Worm (Caenorhabditis elegans) whole organism, young adult: Measurements from ENCODE around the gene clec-143.

Experiments
- B0019.2 ChIP-seq: fragments of 200-800 bp; sonication (Bioruptor generic); conservative IDR thresholded peaks from 2 replicates; pipeline ENCODE4 v1.3.6; 2022; ENCODE audit warnings: missing genetic modification reagents, missing genetic modification characterization, missing compliant biosample characterization
- B0261.1 ChIP-seq: sonication (generic microtip); optimal IDR thresholded peaks from 2 replicates; lab custom pipeline; 2016; ENCODE audit warnings: mild to moderate bottlenecking, missing genetic modification characterization, moderate library complexity, missing compliant biosample characterization
- B0336.3 ChIP-seq: fragments of 200-800 bp; sonication (Bioruptor generic); IDR thresholded peaks from 2 replicates; pipeline ENCODE4 v1.3.6; 2022; ENCODE audit warnings: missing genetic modification characterization, missing compliant biosample characterization
- C06A6.2 ChIP-seq: fragments of 200-800 bp; sonication (Bioruptor generic); conservative IDR thresholded peaks from 2 replicates; pipeline ENCODE4 v1.3.6; 2022; ENCODE audit warnings: missing genetic modification characterization, missing compliant biosample characterization
- D2030.7 ChIP-seq: fragments of 200-800 bp; sonication (Bioruptor generic); IDR thresholded peaks from 2 replicates; pipeline ENCODE4 v1.3.6; 2022; ENCODE audit warnings: missing genetic modification reagents, missing genetic modification characterization, missing compliant biosample characterization
- F23B12.7 ChIP-seq: sonication (generic microtip); optimal IDR thresholded peaks from 2 replicates; lab custom pipeline; 2017; ENCODE audit warnings: missing genetic modification characterization, mild to moderate bottlenecking, missing compliant biosample characterization, antibody characterized with exemption, moderate library complexity; ENCODE audit not compliant: insufficient read depth
- F39B2.1 ChIP-seq: fragments of 200-800 bp; sonication (Bioruptor generic); IDR thresholded peaks from 2 replicates; pipeline ENCODE4 v1.3.6; 2022; ENCODE audit warnings: missing genetic modification reagents, missing genetic modification characterization, missing compliant biosample characterization
- F55B11.4 ChIP-seq: sonication (generic microtip); optimal IDR thresholded peaks from 2 replicates; lab custom pipeline; 2016; ENCODE audit warnings: missing compliant biosample characterization, missing genetic modification characterization, borderline replicate concordance; ENCODE audit not compliant: insufficient read depth
- K11D2.4 ChIP-seq: fragments of 200-800 bp; sonication (Bioruptor generic); IDR thresholded peaks from 2 replicates; pipeline ENCODE4 v1.3.6; 2022; ENCODE audit warnings: missing genetic modification reagents, missing genetic modification characterization, missing compliant biosample characterization
- K12H6.12 ChIP-seq: fragments of 200-800 bp; sonication (Bioruptor generic); optimal IDR thresholded peaks from 2 replicates; lab custom pipeline; 2018; ENCODE audit warnings: mild to moderate bottlenecking, missing genetic modification characterization, missing compliant biosample characterization
- Y56A3A.18 ChIP-seq: fragments of 200-800 bp; sonication (Bioruptor generic); IDR thresholded peaks from 2 replicates; pipeline ENCODE4 v1.3.6; 2022; ENCODE audit warnings: missing genetic modification reagents, missing genetic modification characterization, missing compliant biosample characterization
- Y67H2A.10 ChIP-seq: fragments of 200-800 bp; sonication (Bioruptor generic); conservative IDR thresholded peaks from 2 replicates; pipeline ENCODE4 v1.3.6; 2022; ENCODE audit warnings: missing genetic modification reagents, missing genetic modification characterization, missing compliant biosample characterization
- Y95B8A.8 ChIP-seq: fragments of 200-800 bp; sonication (Bioruptor generic); IDR thresholded peaks from 2 replicates; pipeline ENCODE4 v1.3.6; 2022; ENCODE audit warnings: missing genetic modification reagents, missing genetic modification characterization, missing compliant biosample characterization
- ama-1 ChIP-seq, 3 experiments: fragments of 150-350 bp in 1 of 3; sonication (generic microtip) in 2 of 3; optimal IDR thresholded peaks; 2 replicates each; lab custom pipeline; 2014 to 2018; ENCODE audit warnings: missing biosample characterization in 2 of 3, missing genetic modification characterization in 2 of 3, missing genetic modification reagents in 2 of 3
- atf-7 ChIP-seq: sonication (generic microtip); optimal IDR thresholded peaks from 2 replicates; lab custom pipeline; 2017; ENCODE audit warnings: mild to moderate bottlenecking, missing genetic modification characterization, missing compliant biosample characterization
- athp-1 ChIP-seq: sonication (generic microtip); optimal IDR thresholded peaks from 2 replicates; lab custom pipeline; 2017; ENCODE audit warnings: mild to moderate bottlenecking, missing genetic modification characterization, missing compliant biosample characterization
- attf-5 ChIP-seq: fragments of 200-800 bp; sonication (Bioruptor generic); optimal IDR thresholded peaks from 2 replicates; lab custom pipeline; 2018; ENCODE audit warnings: mild to moderate bottlenecking, missing genetic modification characterization, missing compliant biosample characterization
- attf-6 ChIP-seq: fragments of 200-800 bp; sonication (Bioruptor generic); IDR thresholded peaks from 2 replicates; pipeline ENCODE4 v1.3.6; 2022; ENCODE audit warnings: missing genetic modification reagents, missing genetic modification characterization, missing compliant biosample characterization
- bed-2 ChIP-seq: fragments of 200-800 bp; sonication (Bioruptor generic); IDR thresholded peaks from 2 replicates; pipeline ENCODE4 v1.3.6; 2022; ENCODE audit warnings: missing genetic modification reagents, missing genetic modification characterization, missing compliant biosample characterization
- cebp-1 ChIP-seq, 2 experiments: fragments of 200-800 bp in 1 of 2; sonication (Bioruptor generic) in 1 of 2; sonication (generic microtip) in 1 of 2; IDR thresholded peaks in 1 of 2; optimal IDR thresholded peaks in 1 of 2; 2 replicates each; pipeline versions ENCODE4 v1.3.6 to Lab custom; 2017 to 2022; ENCODE audit warnings: missing compliant biosample characterization in 2 of 2, missing genetic modification characterization in 2 of 2, mild to moderate bottlenecking in 1 of 2, missing genetic modification reagents in 1 of 2, moderate library complexity in 1 of 2
- ceh-27 ChIP-seq: fragments of 200-800 bp; sonication (Bioruptor generic); optimal IDR thresholded peaks from 2 replicates; lab custom pipeline; 2018; ENCODE audit warnings: mild to moderate bottlenecking, missing genetic modification characterization, moderate library complexity, missing compliant biosample characterization
- ceh-40 ChIP-seq: fragments of 200-800 bp; sonication (Bioruptor generic); IDR thresholded peaks from 2 replicates; pipeline ENCODE4 v1.3.6; 2022; ENCODE audit warnings: missing genetic modification characterization, missing compliant biosample characterization
- ceh-79 ChIP-seq: sonication (generic microtip); optimal IDR thresholded peaks from 2 replicates; lab custom pipeline; 2017; ENCODE audit warnings: mild to moderate bottlenecking, missing genetic modification characterization, missing compliant biosample characterization
- ceh-91 ChIP-seq: fragments of 200-800 bp; sonication (Bioruptor generic); IDR thresholded peaks from 2 replicates; pipeline ENCODE4 v1.3.6; 2022; ENCODE audit warnings: missing genetic modification reagents, missing genetic modification characterization, missing compliant biosample characterization
- dpl-1 ChIP-seq: fragments of 150-350 bp; optimal IDR thresholded peaks from 2 replicates; lab custom pipeline; 2014; ENCODE audit warnings: missing biosample characterization, missing genetic modification reagents, missing genetic modification characterization
- ets-4 ChIP-seq: fragments of 200-800 bp; sonication (Bioruptor generic); optimal IDR thresholded peaks from 2 replicates; lab custom pipeline; 2018; ENCODE audit warnings: mild to moderate bottlenecking, missing genetic modification characterization, missing compliant biosample characterization
- gei-17 ChIP-seq: fragments of 200-800 bp; sonication (Bioruptor generic); optimal IDR thresholded peaks from 2 replicates; lab custom pipeline; 2018; ENCODE audit warnings: mild to moderate bottlenecking, missing genetic modification characterization, missing compliant biosample characterization
- hlh-12 ChIP-seq: sonication (generic microtip); optimal IDR thresholded peaks from 2 replicates; lab custom pipeline; 2016; ENCODE audit warnings: missing genetic modification characterization, missing compliant biosample characterization
- hrde-1 ChIP-seq: sonication (generic microtip); optimal IDR thresholded peaks from 2 replicates; lab custom pipeline; 2016; ENCODE audit warnings: missing genetic modification characterization, mild to moderate bottlenecking, missing compliant biosample characterization, moderate library complexity, missing genotype, missing genetic modification reagents, borderline replicate concordance
- lag-1 ChIP-seq: fragments of 200-800 bp; sonication (Bioruptor generic); IDR thresholded peaks from 2 replicates; pipeline ENCODE4 v1.3.6; 2022; ENCODE audit warnings: missing genetic modification reagents, missing genetic modification characterization, missing compliant biosample characterization
- let-607 ChIP-seq, 2 experiments: fragments of 200-800 bp in 1 of 2; sonication (Bioruptor generic) in 1 of 2; sonication (generic microtip) in 1 of 2; optimal IDR thresholded peaks; 2 replicates each; lab custom pipeline; 2016 to 2018; ENCODE audit warnings: mild to moderate bottlenecking in 2 of 2, missing compliant biosample characterization in 2 of 2, missing genetic modification characterization in 2 of 2, moderate library complexity in 2 of 2, missing genotype in 1 of 2
- lin-35 ChIP-seq, 3 experiments: fragments of 150-350 bp in 2 of 3; sonication (generic microtip) in 1 of 3; optimal IDR thresholded peaks; 2 replicates each; lab custom pipeline; 2014 to 2018; ENCODE audit warnings: missing biosample characterization in 3 of 3, missing genetic modification characterization in 3 of 3, missing genetic modification reagents in 3 of 3
- madf-10 ChIP-seq: sonication (generic microtip); optimal IDR thresholded peaks from 2 replicates; lab custom pipeline; 2016; ENCODE audit warnings: mild to moderate bottlenecking, missing genetic modification characterization, missing compliant biosample characterization
- madf-6 ChIP-seq: fragments of 200-800 bp; sonication (Bioruptor generic); IDR thresholded peaks from 2 replicates; pipeline ENCODE4 v1.3.6; 2022; ENCODE audit warnings: missing genetic modification reagents, missing genetic modification characterization, missing compliant biosample characterization
- mes-4 ChIP-seq: sonication (generic microtip); optimal IDR thresholded peaks from 2 replicates; lab custom pipeline; 2016; ENCODE audit warnings: missing genotype, missing genetic modification characterization, missing compliant biosample characterization
- nfyb-1 ChIP-seq: fragments of 200-800 bp; sonication (Bioruptor generic); IDR thresholded peaks from 2 replicates; pipeline ENCODE4 v1.3.6; 2022; ENCODE audit warnings: missing genetic modification reagents, missing genetic modification characterization, missing compliant biosample characterization
- nhr-120 ChIP-seq: fragments of 200-800 bp; sonication (Bioruptor generic); IDR thresholded peaks from 2 replicates; pipeline ENCODE4 v1.3.6; 2022; ENCODE audit warnings: missing genetic modification characterization, missing compliant biosample characterization
- pbrm-1 ChIP-seq: fragments of 200-800 bp; sonication (Bioruptor generic); IDR thresholded peaks from 2 replicates; pipeline ENCODE4 v1.3.6; 2022; ENCODE audit warnings: missing genetic modification reagents, missing genetic modification characterization, missing compliant biosample characterization
- snpc-4 ChIP-seq, 5 experiments: fragments of 150-350 bp in 1 of 5; sonication (generic microtip) in 4 of 5; optimal IDR thresholded peaks; 2 replicates each; lab custom pipeline; 2014 to 2018; ENCODE audit warnings: missing genetic modification characterization in 5 of 5, missing biosample characterization in 3 of 5, antibody characterized with exemption in 2 of 5, mild to moderate bottlenecking in 2 of 5, missing compliant biosample characterization in 2 of 5, missing genotype in 2 of 5, moderate library complexity in 2 of 5, missing genetic modification reagents in 1 of 5
- somi-1 ChIP-seq: fragments of 200-800 bp; sonication (Bioruptor generic); optimal IDR thresholded peaks from 2 replicates; lab custom pipeline; 2018; ENCODE audit warnings: mild to moderate bottlenecking, missing genetic modification characterization, missing compliant biosample characterization
- tbp1 ChIP-seq: fragments of 200-800 bp; sonication (Bioruptor generic); optimal IDR thresholded peaks from 2 replicates; lab custom pipeline; 2018; ENCODE audit warnings: mild to moderate bottlenecking, missing genetic modification characterization, missing compliant biosample characterization
- unc-130 ChIP-seq: sonication (generic microtip); optimal IDR thresholded peaks from 2 replicates; lab custom pipeline; 2016; ENCODE audit warnings: missing genetic modification reagents, missing genetic modification characterization, missing compliant biosample characterization
- zim-3 ChIP-seq: sonication (generic microtip); optimal IDR thresholded peaks from 2 replicates; lab custom pipeline; 2017; ENCODE audit warnings: mild to moderate bottlenecking, missing genetic modification characterization, moderate library complexity, missing compliant biosample characterization
- ztf-18 ChIP-seq: sonication (generic microtip); optimal IDR thresholded peaks from 2 replicates; lab custom pipeline; 2016; ENCODE audit warnings: missing genotype, mild to moderate bottlenecking, missing genetic modification characterization, missing compliant biosample characterization
- ztf-28 ChIP-seq: fragments of 200-800 bp; sonication (Bioruptor generic); IDR thresholded peaks from 2 replicates; pipeline ENCODE4 v1.3.6; 2022; ENCODE audit warnings: missing genetic modification reagents, missing genetic modification characterization, missing compliant biosample characterization
- ztf-3 ChIP-seq: fragments of 200-800 bp; sonication (Bioruptor generic); optimal IDR thresholded peaks from 2 replicates; lab custom pipeline; 2018; ENCODE audit warnings: mild to moderate bottlenecking, missing genetic modification characterization, missing compliant biosample characterization

clec-143 gene

DNA sequence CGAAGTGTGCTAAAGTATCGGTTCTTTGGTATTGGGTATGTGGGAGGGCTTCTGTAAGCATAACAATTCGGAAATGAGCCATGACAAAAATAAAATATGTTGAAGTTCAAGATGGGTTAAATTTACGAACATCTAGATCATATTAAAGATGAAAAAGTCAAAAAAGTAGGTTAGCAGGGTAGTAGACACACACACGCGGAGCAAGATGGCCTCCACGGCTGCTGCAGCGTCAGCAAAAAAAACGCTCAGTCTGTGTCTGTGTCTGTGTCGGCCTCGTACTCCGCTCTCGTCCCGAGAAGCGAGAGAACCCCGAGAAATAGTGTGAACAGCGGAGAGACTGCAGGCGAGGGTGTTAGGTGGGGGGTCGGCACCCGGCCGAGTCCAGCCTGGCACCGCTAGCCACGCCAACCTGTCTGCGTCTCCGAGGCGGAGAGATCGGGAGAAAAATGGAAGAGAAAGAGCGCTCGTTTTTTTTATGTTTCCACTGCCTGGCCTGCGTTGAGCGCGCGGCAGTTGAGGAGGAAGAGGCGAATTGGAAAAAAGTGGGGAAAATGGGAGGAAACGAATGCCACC is 32.5 kb upstream of the clec-143 start, which contains the start of gene myrf-1 (continued):
- TF ChIP-seq K12H6.12 (tag; lab: Kevin White, UChicago) (peak; percentile 88), ama-1 (optimal IDR thresholded peaks at IDR 0.05; lab: Kevin White, UChicago) (no peak), ama-1 (GFP tag; optimal IDR thresholded peaks at IDR 0.05; lab: Kevin White, UChicago) (no peak), ets-4 (GFP tag; lab: Kevin White, UChicago) (peak; percentile 64), F55B11.4 (no peak), attf-5 (GFP tag; lab: Kevin White, UChicago) (peak; percentile 87), madf-10 (tag; lab: Kevin White, UChicago) (peak; percentile 57), F39B2.1 (GFP tag; lab: Robert Waterston, UW) (no peak), K11D2.4 (peak; percentile 65; the same call in 1 of the 2 replicates), B0336.3 (GFP tag; lab: Robert Waterston, UW) (no peak), tbp1 (no peak), ztf-28 (GFP tag; lab: Robert Waterston, UW) (no peak), Y95B8A.8 (GFP tag; lab: Robert Waterston, UW) (no peak), ceh-79 (tag; lab: Kevin White, UChicago) (no peak), unc-130 (GFP tag; lab: Kevin White, UChicago) (no peak), C06A6.2 (GFP tag; lab: Robert Waterston, UW) (peak; percentile 45), attf-6 (GFP tag; lab: Robert Waterston, UW) (no peak), dpl-1 (GFP tag; lab: Kevin White, UChicago) (no peak), pbrm-1 (GFP tag; lab: Robert Waterston, UW) (peak; percentile 69; the same call in 1 of the 2 replicates), lag-1 (no peak), lin-35 (GFP tag; optimal IDR thresholded peaks at IDR 0.05; lab: Kevin White, UChicago) (peak in 1 of 3 experiments; percentile 22), F23B12.7 (tag; lab: Kevin White, UChicago) (peak; percentile 12), nhr-120 (GFP tag; lab: Robert Waterston, UW) (no peak), cebp-1 (GFP tag; IDR thresholded peaks at IDR 0.05; lab: Robert Waterston, UW) (peak; percentile 25; the same call in 1 of the 2 replicates), cebp-1 (tag; optimal IDR thresholded peaks at IDR 0.05; lab: Kevin White, UChicago) (peak; percentile 84), zim-3 (tag; lab: Kevin White, UChicago) (no peak), let-607 (tag; optimal IDR thresholded peaks at IDR 0.05; lab: Kevin White, UChicago) (peak; percentile 57 to 65), D2030.7 (GFP tag; lab: Robert Waterston, UW) (no peak), Y67H2A.10 (no peak; the same call in 1 of the 2 replicates), Y56A3A.18 (GFP tag; lab: Robert Waterston, UW) (no peak), hrde-1 (tag; lab: Kevin White, UChicago) (no peak), B0019.2 (no peak), hlh-12 (tag; lab: Kevin White, UChicago) (no peak), snpc-4 (GFP tag; optimal IDR thresholded peaks at IDR 0.05; lab: Kevin White, UChicago) (no peak), snpc-4 (tag; optimal IDR thresholded peaks at IDR 0.05; lab: Kevin White, UChicago) (peak in 1 of 4 experiments; percentile 35), somi-1 (GFP tag; lab: Kevin White, UChicago) (peak; percentile 75), B0261.1 (tag; lab: Kevin White, UChicago) (no peak), ztf-18 (peak; percentile 57), madf-6 (peak; percentile 12; the same call in 1 of the 2 replicates), gei-17 (GFP tag; lab: Kevin White, UChicago) (peak; percentile 12), ztf-3 (GFP tag; lab: Kevin White, UChicago) (no peak), athp-1 (tag; lab: Kevin White, UChicago) (peak; percentile 7), ceh-27 (GFP tag; lab: Kevin White, UChicago) (peak; percentile 74), ceh-91 (no peak), mes-4 (tag; lab: Kevin White, UChicago) (no peak), nfyb-1 (GFP tag; lab: Robert Waterston, UW) (peak; percentile 75; the same call in 1 of the 2 replicates), bed-2 (GFP tag; lab: Robert Waterston, UW) (0 out of 2 replicates have a peak, but pooled peaks have one; percentile 9), atf-7 (peak; percentile 44), ceh-40 (GFP tag; lab: Robert Waterston, UW) (no peak)
